Worm (Caenorhabditis elegans) whole organism, L4/young adult: ENCODE data around the gene pqn-70.

ENCODE experiments used
- W03F9.2 ChIP-seq: fragments of 150-350 bp; optimal IDR thresholded peaks from 2 replicates; lab custom pipeline; 2014; ENCODE audit warnings: missing biosample characterization, missing genetic modification characterization
- dao-5 ChIP-seq: sonication (generic microtip); optimal IDR thresholded peaks from 2 replicates; lab custom pipeline; 2016; ENCODE audit warnings: missing genotype, missing genetic modification characterization, moderate library complexity, missing compliant biosample characterization
- him-1 ChIP-seq: sonication (generic microtip); optimal IDR thresholded peaks from 2 replicates; lab custom pipeline; 2016; ENCODE audit warnings: missing genotype, missing genetic modification reagents, missing genetic modification characterization, missing compliant biosample characterization

Gene pqn-70

DNA sequence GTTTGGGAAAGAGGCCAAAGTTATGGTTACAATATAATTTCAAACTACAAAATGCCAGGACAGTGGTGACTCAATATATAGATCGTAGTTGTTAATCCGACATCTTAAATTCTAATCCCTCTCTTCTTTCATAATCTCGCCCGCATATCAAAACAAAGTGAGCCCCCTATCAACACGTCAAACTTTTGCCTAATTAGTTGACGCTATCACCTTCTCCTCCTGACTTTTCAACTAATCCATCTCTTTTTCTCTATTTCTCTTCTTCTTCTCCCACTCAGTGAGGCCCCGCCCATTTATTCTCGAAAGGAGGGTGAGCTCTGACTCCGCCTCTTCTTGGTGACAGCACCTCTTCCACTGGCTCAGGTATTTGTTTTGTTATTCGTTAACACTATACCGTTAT lies 17.2 kb downstream of the pqn-70 start:
- TF ChIP-seq dao-5 (tag; lab: Kevin White, UChicago) (no peak), W03F9.2 (tag; lab: Kevin White, UChicago) (no peak), him-1 (tag; lab: Kevin White, UChicago) (no peak)

DNA sequence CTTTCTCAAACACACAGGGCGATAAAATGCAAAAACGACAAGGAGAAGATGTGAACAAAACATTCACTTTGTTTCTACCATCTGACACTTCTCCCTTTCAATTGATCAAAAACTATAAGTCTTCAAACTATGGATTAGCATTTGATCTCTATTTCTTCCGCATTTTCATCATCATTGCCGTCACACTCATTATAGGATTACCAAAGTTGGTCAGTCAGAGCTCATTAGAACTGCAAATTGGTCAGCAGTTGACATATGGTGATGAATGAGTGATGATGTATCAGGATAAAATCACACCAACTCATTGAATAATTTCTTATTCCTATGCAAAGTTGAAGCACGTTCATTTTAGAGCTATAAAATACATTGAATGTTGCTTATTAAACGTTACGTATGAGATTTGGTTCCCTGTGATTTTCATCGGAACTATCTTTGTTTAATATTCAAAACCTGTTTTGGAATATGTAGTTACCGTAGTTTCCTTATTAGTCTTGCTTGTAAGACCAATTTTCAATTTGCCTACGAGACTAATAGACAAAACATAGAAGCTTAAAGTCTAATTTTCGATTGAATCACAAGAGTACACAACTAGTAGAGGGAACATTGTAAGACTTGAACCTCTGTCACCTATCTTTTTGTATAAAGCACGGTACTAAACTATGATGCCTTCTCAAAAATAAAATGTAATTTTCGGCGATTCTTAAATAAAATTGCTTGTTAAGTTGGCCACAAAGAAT lies 18.9 kb downstream of the pqn-70 start:
- no peak for TF ChIP-seq W03F9.2 (tag; lab: Kevin White, UChicago)

DNA sequence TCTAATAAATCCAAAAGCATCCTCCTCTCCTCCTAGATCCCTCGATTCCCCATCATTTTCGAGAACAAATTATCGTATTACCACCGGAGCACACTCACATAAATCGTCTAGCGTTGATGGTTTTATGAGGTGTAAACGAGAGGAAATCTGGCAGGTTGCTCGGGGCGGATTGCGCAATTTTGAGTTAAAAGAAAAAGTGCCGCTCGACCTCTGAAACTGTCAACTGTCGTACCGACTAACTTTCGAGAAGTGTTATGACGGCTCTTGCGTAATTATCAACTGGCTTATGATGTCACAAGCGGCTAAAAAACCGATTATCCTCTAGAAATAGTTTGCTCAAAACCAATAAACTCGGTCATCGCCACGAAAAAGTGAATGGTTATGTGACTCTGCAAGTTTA lies 22.0 kb downstream of the pqn-70 start:
- no peak for TF ChIP-seq him-1 (tag; lab: Kevin White, UChicago)
- no peak for TF ChIP-seq W03F9.2 (tag; lab: Kevin White, UChicago)
- TF ChIP-seq dao-5 (tag; lab: Kevin White, UChicago): no peak

DNA sequence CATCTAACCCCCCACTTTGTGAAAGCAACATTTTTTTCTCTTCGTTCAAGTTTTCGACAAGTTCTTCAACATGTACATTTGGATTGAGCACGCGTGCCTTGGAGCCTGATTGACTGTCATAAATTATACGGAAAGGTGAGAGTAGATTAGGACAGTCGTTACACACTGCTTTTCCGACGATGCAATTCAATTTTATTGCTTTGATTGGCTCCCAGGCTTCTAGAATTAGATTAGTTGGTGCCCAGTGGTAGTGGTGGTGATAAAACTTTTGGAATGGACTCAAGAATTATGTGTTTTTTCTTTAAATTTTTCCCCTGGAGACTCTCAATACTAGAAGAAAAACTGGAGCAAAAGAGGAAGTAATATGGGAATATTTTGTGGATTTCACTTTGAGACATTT lies 24.1 kb downstream of the pqn-70 start:
- TF ChIP-seq W03F9.2 (tag; lab: Kevin White, UChicago) (no peak), dao-5 (tag; lab: Kevin White, UChicago) (no peak), him-1 (tag; lab: Kevin White, UChicago) (no peak)

DNA sequence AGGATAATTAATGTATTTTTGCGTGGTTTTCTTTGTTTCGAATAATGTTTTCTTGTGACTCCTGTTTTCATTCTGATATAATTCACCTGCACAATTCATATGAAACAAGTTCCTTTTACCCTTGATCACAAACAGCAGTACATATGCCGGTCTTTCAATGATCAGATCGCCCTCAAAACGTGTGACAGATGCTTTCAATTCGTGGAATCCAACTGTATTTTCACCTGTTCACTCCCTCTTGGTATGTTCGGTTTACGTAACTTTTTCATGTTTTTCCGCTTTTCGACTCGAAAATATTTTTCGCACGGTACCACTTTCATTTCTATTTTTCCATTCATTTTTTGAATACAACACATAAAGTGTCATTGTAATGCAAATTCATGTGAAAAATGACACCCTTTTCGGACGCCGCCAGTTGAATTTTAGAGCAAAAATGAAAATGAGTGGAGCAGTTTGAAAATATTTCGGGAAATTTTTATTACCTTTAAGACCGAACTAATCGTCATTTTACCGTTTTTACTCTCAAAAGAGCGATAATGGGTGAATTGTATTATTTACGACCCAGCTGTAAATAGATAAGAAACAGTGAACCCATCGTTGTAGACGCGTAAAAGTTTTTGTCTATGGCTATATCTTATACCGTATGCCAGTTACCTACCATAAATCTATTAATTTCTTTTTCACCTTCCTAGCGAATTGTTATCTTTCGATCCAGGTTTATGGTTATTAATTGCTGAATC lies 26.5 kb downstream of the pqn-70 start, which contains the start of gene K10D6.4:
Gene K10D6.4, plus strand, starts transcription at position 100 of the 740 bp plus-strand sequence.
- TF ChIP-seq dao-5 (tag; lab: Kevin White, UChicago) (no peak), him-1 (tag; lab: Kevin White, UChicago) (no peak), W03F9.2 (tag; lab: Kevin White, UChicago) (no peak)

DNA sequence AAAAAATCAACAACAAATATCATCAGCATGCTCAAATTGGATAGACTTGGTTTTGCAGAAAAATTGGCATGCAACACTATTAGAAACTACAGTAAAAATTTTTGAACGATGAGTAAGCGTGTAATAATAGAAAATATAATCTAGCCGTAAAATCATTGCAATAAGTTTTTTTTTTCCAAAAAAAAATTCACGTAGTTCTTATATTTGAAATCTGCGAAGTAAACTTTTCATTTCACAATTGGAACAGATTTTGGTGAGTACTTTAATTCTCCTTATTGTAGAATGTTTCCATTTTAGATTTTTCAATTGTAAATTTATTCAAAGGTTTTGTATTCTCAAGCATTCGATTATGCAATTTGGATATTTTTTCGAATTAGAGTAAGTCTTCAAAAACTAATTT lies 28.2 kb downstream of the pqn-70 start, which contains the start of gene K10D6.3:
Gene K10D6.3, plus strand, starts transcription at position 301 of the 400 bp plus-strand sequence.
- no peak for TF ChIP-seq him-1 (tag; lab: Kevin White, UChicago)
- no peak for TF ChIP-seq dao-5 (tag; lab: Kevin White, UChicago)
- TF ChIP-seq W03F9.2 (tag; lab: Kevin White, UChicago): no peak

DNA sequence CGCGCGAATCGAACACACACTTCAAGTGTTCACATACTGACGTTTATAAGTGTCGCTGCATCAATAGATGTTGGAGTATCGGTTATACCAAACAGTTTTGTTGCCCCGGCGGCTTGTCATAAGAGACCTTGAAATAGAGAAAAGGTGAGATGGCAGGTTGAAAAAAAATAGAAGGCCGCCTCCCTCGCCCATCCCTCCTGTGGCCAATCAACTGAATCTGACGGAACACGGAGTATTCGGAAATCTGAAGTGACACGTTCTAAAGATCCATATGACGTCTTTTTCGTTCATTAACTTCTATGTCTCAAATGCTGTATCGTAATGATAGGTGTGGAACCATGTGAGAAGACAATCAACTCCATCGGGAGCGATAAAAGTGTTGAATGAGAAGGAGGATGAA lies 29.0 kb downstream of the pqn-70 start:
- TF ChIP-seq W03F9.2 (tag; lab: Kevin White, UChicago) (no peak), him-1 (tag; lab: Kevin White, UChicago) (no peak), dao-5 (tag; lab: Kevin White, UChicago) (no peak)

DNA sequence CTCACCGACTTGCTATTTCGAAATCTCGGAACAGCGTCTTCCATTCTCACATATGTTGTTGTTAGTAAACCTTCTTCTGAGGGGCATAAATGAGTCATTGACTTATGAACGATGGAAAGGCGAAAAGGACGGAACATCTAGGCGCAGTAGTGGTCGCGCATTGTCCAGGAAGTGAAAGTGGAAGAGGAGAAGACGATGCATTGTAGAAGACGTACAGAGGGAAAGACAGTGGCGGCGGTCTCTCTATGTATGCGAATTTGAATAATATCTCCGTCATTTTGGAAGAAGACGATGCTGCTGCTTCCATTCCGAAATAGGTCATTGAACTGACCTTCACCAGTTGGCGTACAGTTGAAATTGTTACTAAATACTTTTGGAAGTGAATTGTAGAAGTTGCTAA lies 30.4 kb downstream of the pqn-70 start:
- no peak for TF ChIP-seq W03F9.2 (tag; lab: Kevin White, UChicago)
- no peak for TF ChIP-seq him-1 (tag; lab: Kevin White, UChicago)
- TF ChIP-seq dao-5 (tag; lab: Kevin White, UChicago): no peak

DNA sequence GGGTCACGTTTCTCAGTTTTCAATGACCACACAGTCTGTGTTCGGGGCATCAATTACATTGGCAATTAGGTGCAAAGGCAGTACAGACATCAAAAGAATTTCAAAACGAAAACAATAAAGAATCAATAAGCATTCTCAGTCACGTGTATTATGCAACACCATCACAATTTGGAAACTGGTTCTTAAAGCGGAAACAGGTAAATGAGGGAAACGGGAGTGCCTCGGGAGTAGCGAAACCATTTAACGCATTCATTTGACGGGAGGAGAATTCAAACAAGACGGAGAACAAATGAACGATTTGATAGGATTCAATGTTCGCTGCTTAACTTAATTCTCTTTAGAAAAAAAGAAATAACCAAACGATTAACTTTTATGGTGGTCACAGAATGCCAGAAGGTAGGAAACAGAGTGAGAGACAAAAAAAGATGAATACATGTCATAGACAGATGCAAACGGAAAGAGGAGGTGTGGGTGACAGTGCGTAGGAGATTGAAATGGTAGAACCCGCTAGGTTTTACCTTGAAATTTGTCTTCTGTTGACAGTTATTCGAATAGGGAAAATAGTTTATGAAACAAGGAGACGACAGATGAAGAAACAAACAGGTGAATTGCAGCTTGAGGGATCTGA lies 31.8 kb downstream of the pqn-70 start:
- TF ChIP-seq dao-5 (tag; lab: Kevin White, UChicago) (no peak), W03F9.2 (tag; lab: Kevin White, UChicago) (no peak), him-1 (tag; lab: Kevin White, UChicago) (no peak)

DNA sequence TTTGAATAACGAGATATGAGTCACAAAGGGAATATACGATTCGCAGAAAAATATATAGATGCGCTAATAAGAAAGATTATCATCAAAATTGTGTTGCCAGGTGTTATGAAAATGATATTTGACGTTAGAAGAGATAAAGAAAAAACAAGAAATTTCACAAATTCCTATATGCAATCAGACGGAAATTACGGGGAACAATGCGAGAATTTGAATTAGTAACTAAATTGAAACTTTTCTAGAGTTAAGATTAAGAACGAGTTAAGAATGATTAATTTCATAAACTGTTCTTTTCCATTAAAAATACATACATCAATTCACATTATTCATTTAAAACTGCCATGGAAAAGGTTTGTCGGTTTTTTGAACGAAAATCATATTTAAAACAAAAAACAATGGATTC lies 32.4 kb downstream of the pqn-70 start, which contains the start of gene clc-6:
Gene clc-6, minus strand, starts transcription at position 101 of the 400 bp plus-strand sequence.
- TF ChIP-seq him-1 (tag; lab: Kevin White, UChicago) (no peak), W03F9.2 (tag; lab: Kevin White, UChicago) (no peak), dao-5 (tag; lab: Kevin White, UChicago) (no peak)

DNA sequence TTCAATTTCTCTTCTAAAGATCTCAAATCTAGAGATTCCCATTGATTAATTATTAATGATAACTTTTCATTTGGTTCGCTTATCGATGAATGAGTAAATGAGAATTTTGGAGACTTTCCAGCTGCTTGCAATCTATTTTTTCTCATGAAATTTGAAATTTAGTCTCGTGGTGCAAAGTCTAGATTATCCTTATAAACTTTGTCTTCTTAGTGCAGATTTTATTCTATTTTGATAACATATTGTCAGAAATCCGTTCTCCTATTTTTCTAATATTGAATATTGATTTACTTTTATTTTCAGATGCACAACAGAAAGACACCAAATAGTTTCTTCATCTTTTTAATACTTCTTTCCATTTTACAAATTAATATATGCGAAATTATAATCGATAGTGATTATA lies 37.5 kb downstream of the pqn-70 start, which contains the start of gene lgc-49:
Gene lgc-49, plus strand, starts transcription at position 301 of the 400 bp plus-strand sequence.
- TF ChIP-seq W03F9.2 (tag; lab: Kevin White, UChicago): no peak
- no peak for TF ChIP-seq dao-5 (tag; lab: Kevin White, UChicago)
- TF ChIP-seq him-1 (tag; lab: Kevin White, UChicago): no peak

DNA sequence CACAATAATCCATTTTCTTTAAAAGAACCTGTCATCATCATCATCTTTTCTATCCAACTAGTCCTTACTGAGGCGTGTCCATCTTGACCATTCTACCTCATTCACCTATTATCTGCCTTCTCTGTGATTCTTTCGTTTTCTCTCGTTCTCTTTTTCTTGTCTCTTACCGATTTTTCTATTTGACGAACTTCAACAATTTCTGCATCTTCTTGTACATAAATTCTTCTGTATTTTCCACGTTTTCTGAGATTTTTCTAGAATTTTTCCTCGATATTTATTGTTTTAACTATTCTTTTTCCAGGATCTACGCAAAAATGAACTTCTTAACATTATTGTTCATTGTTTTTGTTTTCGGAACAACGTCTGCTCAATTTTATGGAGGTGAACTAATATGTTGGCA lies 45.6 kb downstream of the pqn-70 start, which contains the start of gene cnc-10:
Gene cnc-10, plus strand, starts transcription at position 301 of the 400 bp plus-strand sequence.
- no peak for TF ChIP-seq dao-5 (tag; lab: Kevin White, UChicago)
- no peak for TF ChIP-seq him-1 (tag; lab: Kevin White, UChicago)
- TF ChIP-seq W03F9.2 (tag; lab: Kevin White, UChicago): no peak

DNA sequence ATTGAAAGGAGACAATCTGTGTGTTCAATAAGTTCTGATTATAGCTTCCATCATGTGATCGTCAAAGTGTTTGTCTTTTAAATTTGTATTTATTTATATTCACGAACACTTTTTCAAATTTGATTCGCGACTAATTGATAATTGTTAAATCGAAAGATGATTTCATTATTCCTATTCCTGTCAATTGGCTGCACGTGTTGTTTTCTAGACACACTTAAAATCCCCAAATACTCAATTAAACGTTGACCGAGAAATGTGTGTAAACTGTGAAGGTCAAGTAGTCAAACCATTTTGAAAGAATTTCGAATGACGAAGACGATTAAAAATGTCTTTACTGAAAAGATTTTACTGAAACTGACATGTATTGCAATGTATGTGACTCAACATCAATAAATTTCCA lies 47.6 kb downstream of the pqn-70 start:
- TF ChIP-seq W03F9.2 (tag; lab: Kevin White, UChicago) (no peak), dao-5 (tag; lab: Kevin White, UChicago) (no peak), him-1 (tag; lab: Kevin White, UChicago) (no peak)
